Worm (Caenorhabditis elegans): ENCODE data around the gene R53.4.
A peak's percentile ranks its signal among the peaks of the same experiment; 100 is the strongest.

The R53.4 gene

DNA sequence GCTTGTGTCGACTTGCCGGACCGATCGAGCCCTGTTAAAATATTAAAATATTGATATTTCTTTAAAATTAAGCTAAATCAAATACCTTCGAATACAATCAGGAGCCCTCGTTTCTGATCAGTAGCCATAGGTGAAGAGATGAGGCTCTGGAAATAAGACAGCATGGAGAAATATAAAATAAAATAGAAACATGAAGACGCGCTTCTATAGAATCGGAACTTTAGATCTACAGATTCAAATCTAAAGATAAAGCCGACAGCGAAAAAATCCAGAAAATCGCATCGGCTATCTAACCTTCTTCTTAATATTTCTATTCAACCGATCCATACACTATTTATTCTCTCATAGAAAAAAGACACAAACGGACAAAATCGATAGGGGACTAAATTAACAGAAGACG lies 895 bp downstream of the R53.4 start, which contains the start of gene dtmk-1:
TSS of gene dtmk-1 (minus strand) at position 146 of the 400 bp plus-strand sequence.
- TF ChIP-seq elt-1 (tag; optimal IDR thresholded peaks at IDR 0.05; ENCODE audit: borderline replicate concordance, insufficient read depth) (peak; percentile 86), hlh-1 (tag; optimal IDR thresholded peaks at IDR 0.05) (no peak)

DNA sequence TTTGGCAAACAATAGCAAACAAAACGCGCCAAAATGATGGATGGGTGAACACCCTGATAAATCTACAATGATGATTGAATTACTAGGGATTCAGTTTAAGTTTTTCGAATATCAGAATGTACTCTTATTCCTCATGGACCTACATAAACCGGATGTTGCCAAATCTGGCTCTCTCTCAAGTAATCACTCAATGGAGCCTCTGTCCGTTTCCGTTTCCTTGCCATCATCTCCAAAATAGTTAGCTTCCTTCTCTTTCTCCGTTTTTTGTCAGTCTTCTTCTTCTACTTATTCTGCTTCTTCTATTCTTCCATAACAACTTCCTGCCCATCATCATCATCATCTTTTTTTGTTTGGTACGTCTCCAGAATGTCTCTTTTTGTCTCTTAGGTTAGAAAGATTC lies 2.5 kb downstream of the R53.4 start:
- TF ChIP-seq elt-1 (tag; optimal IDR thresholded peaks at IDR 0.05; ENCODE audit: borderline replicate concordance, insufficient read depth) (no peak), unc-39 (tag; optimal IDR thresholded peaks at IDR 0.05) (no peak), ceh-39 (tag; optimal IDR thresholded peaks at IDR 0.05) (no peak), M03D4.4 (tag; optimal IDR thresholded peaks at IDR 0.05) (no peak), nhr-76 (tag; optimal IDR thresholded peaks at IDR 0.05) (no peak), nhr-2 (tag; optimal IDR thresholded peaks at IDR 0.05) (no peak), tbx-8 (GFP tag; optimal IDR thresholded peaks at IDR 0.05) (no peak), zip-8 (tag; optimal IDR thresholded peaks at IDR 0.05) (no peak), snpc-4 (tag; optimal IDR thresholded peaks at IDR 0.05) (no peak), unc-62 (GFP tag; optimal IDR thresholded peaks at IDR 0.05) (no peak), drap-1 (GFP tag; optimal IDR thresholded peaks at IDR 0.05) (no peak)

DNA sequence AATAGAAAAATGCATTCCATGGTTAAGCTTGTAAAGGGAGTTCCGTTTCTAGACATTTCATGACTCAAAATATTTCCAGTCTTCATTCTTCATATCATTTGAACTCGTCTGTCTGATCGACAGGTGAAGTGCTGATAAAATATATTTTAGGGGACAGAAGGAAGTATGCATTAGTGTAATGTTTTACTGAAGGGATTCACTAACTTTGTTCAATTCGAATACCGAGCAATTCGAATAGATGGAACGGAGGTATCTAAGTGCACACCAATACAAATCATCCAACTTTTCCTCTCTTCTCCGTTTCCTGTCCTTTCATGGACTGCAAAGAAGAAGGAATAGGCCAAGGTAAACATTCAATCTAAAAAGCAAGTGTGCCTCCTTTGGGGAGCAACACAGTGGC lies 4.0 kb downstream of the R53.4 start:
- no peak for TF ChIP-seq elt-3 (tag; optimal IDR thresholded peaks at IDR 0.05)
- no peak for TF ChIP-seq drap-1 (GFP tag; optimal IDR thresholded peaks at IDR 0.05)
- TF ChIP-seq ceh-43 (GFP tag; optimal IDR thresholded peaks at IDR 0.05): no peak
- no peak for TF ChIP-seq pha-4 (tag; optimal IDR thresholded peaks at IDR 0.05)
- no peak for TF ChIP-seq hlh-1 (tag; optimal IDR thresholded peaks at IDR 0.05)
- no peak for TF ChIP-seq lin-13 (tag; optimal IDR thresholded peaks at IDR 0.05)
- no peak for TF ChIP-seq ham-2 (GFP tag; optimal IDR thresholded peaks at IDR 0.05)
- TF ChIP-seq M03D4.4 (tag; optimal IDR thresholded peaks at IDR 0.05): no peak
- TF ChIP-seq nhr-76 (tag; optimal IDR thresholded peaks at IDR 0.05): no peak
- no peak for TF ChIP-seq snpc-4 (tag; optimal IDR thresholded peaks at IDR 0.05)
- TF ChIP-seq ceh-39 (tag; optimal IDR thresholded peaks at IDR 0.05): no peak
- no peak for TF ChIP-seq zip-8 (tag; optimal IDR thresholded peaks at IDR 0.05)
- no peak for TF ChIP-seq nhr-12 (tag; optimal IDR thresholded peaks at IDR 0.05)
- TF ChIP-seq nhr-28 (tag; optimal IDR thresholded peaks at IDR 0.05): no peak
- TF ChIP-seq mep-1 (tag; optimal IDR thresholded peaks at IDR 0.05): no peak
- TF ChIP-seq sptf-1 (tag; optimal IDR thresholded peaks at IDR 0.05): no peak
- TF ChIP-seq unc-62 (GFP tag; optimal IDR thresholded peaks at IDR 0.05): no peak
- no peak for TF ChIP-seq cnd-1 (tag; optimal IDR thresholded peaks at IDR 0.05)
- TF ChIP-seq nhr-237 (tag; optimal IDR thresholded peaks at IDR 0.05): no peak
- no peak for TF ChIP-seq elt-1 (tag; optimal IDR thresholded peaks at IDR 0.05; ENCODE audit: borderline replicate concordance, insufficient read depth)

DNA sequence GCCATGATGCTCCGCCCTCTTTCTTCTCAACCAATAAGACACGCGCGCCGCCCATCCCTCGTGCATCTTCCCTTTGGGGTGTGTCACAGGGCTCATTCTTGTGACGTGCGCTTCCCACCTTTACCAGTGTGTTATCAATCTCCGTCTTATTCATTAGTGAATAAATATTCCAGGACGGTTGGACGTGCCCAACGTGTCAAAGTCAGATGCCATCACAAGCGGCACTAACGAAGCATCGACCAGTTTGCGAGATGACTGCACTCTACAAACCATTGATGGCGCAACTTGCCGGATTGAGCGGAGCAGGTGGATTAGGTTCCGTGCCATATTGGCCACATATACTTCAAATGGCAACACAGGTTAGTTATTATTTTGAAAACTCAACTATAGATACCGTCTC lies 7.7 kb downstream of the R53.4 start:
- TF ChIP-seq lin-32 (GFP tag; optimal IDR thresholded peaks at IDR 0.05) (no peak), unc-62 (GFP tag; optimal IDR thresholded peaks at IDR 0.05) (no peak), lin-13 (tag; optimal IDR thresholded peaks at IDR 0.05) (no peak), nhr-237 (tag; optimal IDR thresholded peaks at IDR 0.05) (no peak), lsy-2 (tag; optimal IDR thresholded peaks at IDR 0.05) (no peak)

DNA sequence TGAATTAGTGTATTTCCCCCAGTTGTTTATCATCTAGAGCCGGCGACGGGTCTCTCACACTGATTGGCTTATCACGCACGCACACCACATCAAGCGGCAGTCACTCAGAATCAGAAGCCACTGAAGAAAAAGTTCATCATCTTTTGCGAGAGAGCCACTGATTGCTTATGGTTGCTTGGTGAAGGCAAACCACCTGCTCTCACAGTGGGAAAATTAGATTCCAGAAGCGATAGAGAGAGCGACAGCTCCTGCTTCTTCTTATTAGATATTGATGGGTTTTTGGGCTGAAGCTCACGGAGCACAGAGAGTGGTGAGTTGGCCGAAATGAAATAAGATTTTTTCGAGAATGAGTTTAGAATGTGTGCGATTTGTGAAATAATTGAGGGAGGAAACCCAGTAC lies 11.7 kb downstream of the R53.4 start:
- TF ChIP-seq flh-1 (GFP tag; optimal IDR thresholded peaks at IDR 0.05) (no peak), ces-1 (GFP tag; optimal IDR thresholded peaks at IDR 0.05) (peak; percentile 51), zip-8 (tag; optimal IDR thresholded peaks at IDR 0.05) (no peak)

DNA sequence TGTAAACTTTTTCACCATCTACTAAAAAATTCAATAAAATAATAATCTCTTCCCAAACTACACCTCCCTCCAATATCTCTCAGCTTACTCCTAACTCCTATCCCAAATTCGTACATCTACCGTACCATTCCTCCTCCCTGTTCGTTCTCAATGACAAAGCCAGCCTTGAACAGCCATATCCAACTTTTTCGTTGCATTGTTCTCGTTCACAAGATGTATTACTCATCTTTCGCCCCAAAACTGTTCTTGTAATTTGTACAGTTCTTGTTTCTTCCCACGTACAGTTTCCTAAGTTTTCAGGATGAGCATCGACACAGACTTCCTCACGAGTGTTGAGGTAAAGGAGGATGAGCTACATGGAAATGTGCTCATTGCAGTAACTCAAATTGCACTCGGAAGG lies 13.0 kb downstream of the R53.4 start, which contains the start of gene egl-43:
TSS of gene egl-43 (plus strand) at position 301 of the 400 bp plus-strand sequence.
- no peak for TF ChIP-seq mls-2 (tag; optimal IDR thresholded peaks at IDR 0.05)
- no peak for TF ChIP-seq M03D4.4 (tag; optimal IDR thresholded peaks at IDR 0.05)
- TF ChIP-seq mep-1 (tag; optimal IDR thresholded peaks at IDR 0.05): no peak

DNA sequence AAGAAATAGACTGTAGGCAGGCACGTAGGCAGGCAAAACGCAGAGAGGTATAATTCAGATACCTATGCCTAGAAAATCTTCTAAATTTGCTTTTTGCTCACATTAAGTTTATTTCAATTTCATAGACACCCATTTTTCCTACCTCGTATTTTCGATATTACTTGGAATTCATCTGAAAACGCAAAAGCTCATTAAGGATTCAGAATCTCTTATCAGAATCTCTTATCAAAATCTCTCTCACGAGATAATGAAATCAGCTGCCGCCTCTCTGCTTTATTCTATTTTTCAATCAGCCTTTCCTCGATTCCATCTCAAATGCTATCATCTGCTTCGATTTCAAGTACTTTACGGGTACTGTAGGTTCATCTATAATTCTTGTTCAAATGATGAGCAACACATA lies 16.0 kb downstream of the R53.4 start:
- TF ChIP-seq nhr-28 (tag; optimal IDR thresholded peaks at IDR 0.05) (no peak), unc-39 (tag; optimal IDR thresholded peaks at IDR 0.05) (no peak), unc-120 (tag; optimal IDR thresholded peaks at IDR 0.05; ENCODE audit: poor library complexity, severe bottlenecking) (no peak), sptf-1 (tag; optimal IDR thresholded peaks at IDR 0.05) (no peak)

All from whole organism, mixed stage, embryonic.